Fruit fly (Drosophila melanogaster) whole organism, embryonic: ENCODE results near the gene Gcna.

Experiments used
- Antp ChIP-seq: fragments of 200-800 bp; sonication (Bioruptor generic); optimal IDR thresholded peaks from 3 replicates; lab custom pipeline; 2016; ENCODE audit warnings: missing biosample characterization, missing genetic modification characterization
- BEAF-32 ChIP-seq: fragments of 200-800 bp; sonication (Bioruptor generic); optimal IDR thresholded peaks from 3 replicates; lab custom pipeline; 2017; ENCODE audit warnings: missing biosample characterization, missing genetic modification characterization, mild to moderate bottlenecking, moderate library complexity, missing genetic modification reagents
- Bgb ChIP-seq: fragments of 200-800 bp; sonication (Bioruptor generic); IDR thresholded peaks from 2 replicates; pipeline ENCODE4 v1.3.6; 2022; ENCODE audit warnings: missing biosample characterization, missing genetic modification characterization; ENCODE audit not compliant: partially characterized antibody
- CG11504 ChIP-seq: fragments of 200-800 bp; sonication (Bioruptor generic); optimal IDR thresholded peaks from 3 replicates; lab custom pipeline; 2019; ENCODE audit warnings: missing biosample characterization, mild to moderate bottlenecking, missing genetic modification characterization, moderate library complexity
- CG13424 ChIP-seq: fragments of 200-800 bp; sonication (Bioruptor generic); optimal IDR thresholded peaks from 2 replicates; lab custom pipeline; 2019; ENCODE audit warnings: missing biosample characterization, mild to moderate bottlenecking, missing genetic modification characterization, moderate library complexity
- CG14441 ChIP-seq: fragments of 200-800 bp; sonication (Bioruptor generic); IDR thresholded peaks from 2 replicates; pipeline ENCODE4 v1.3.6; 2022; ENCODE audit warnings: missing biosample characterization, missing genetic modification characterization
- CG1529 ChIP-seq: fragments of 200-800 bp; sonication (Bioruptor generic); optimal IDR thresholded peaks from 3 replicates; lab custom pipeline; 2018; ENCODE audit warnings: missing biosample characterization, missing genetic modification characterization
- CG1602 ChIP-seq: fragments of 200-800 bp; sonication (Bioruptor generic); optimal IDR thresholded peaks from 3 replicates; lab custom pipeline; 2016; ENCODE audit warnings: missing biosample characterization, missing genetic modification characterization
- CG2116 ChIP-seq: fragments of 200-800 bp; sonication (Bioruptor generic); optimal IDR thresholded peaks from 3 replicates; lab custom pipeline; 2018; ENCODE audit warnings: missing biosample characterization, mild to moderate bottlenecking, missing genetic modification characterization
- CG34224 ChIP-seq: fragments of 200-800 bp; sonication (Bioruptor generic); IDR thresholded peaks from 3 replicates; pipeline ENCODE4 v1.3.6; 2022; ENCODE audit warnings: missing biosample characterization, missing genetic modification characterization; ENCODE audit not compliant: partially characterized antibody
- CG4617 ChIP-seq: fragments of 200-800 bp; sonication (Bioruptor generic); optimal IDR thresholded peaks from 3 replicates; lab custom pipeline; 2016; ENCODE audit warnings: missing biosample characterization, missing genetic modification characterization, borderline replicate concordance
- CG6175 ChIP-seq: fragments of 200-800 bp; sonication (Bioruptor generic); IDR thresholded peaks from 3 replicates; pipeline ENCODE4 v1.3.6; 2022; ENCODE audit warnings: missing biosample characterization, missing genetic modification characterization
- CG6254 ChIP-seq: fragments of 200-800 bp; sonication (Bioruptor generic); optimal IDR thresholded peaks from 3 replicates; lab custom pipeline; 2017; ENCODE audit warnings: mild to moderate bottlenecking, missing biosample characterization, missing genetic modification reagents, missing genetic modification characterization
- CG7963 ChIP-seq: fragments of 200-800 bp; sonication (Bioruptor generic); IDR thresholded peaks from 3 replicates; pipeline ENCODE4 v1.3.6; 2022; ENCODE audit warnings: missing biosample characterization, missing genetic modification characterization; ENCODE audit not compliant: partially characterized antibody
- CG8924 ChIP-seq: fragments of 200-800 bp; optimal IDR thresholded peaks from 3 replicates; lab custom pipeline; 2019; ENCODE audit warnings: missing biosample characterization, mild to moderate bottlenecking, missing genetic modification characterization, moderate library complexity
- CHES-1-like ChIP-seq: fragments of 200-800 bp; sonication (Bioruptor generic); optimal IDR thresholded peaks from 2 replicates; lab custom pipeline; 2016; ENCODE audit warnings: missing biosample characterization, missing genetic modification characterization
- D ChIP-seq, 2 experiments: fragments of 200-800 bp in 1 of 2; fragments of >200 bp in 1 of 2; sonication (Bioruptor generic) in 1 of 2; optimal IDR thresholded peaks; 2 replicates in 1 of 2; 3 replicates in 1 of 2; lab custom pipeline; 2017; ENCODE audit warnings: mild to moderate bottlenecking in 1 of 2, missing biosample characterization in 1 of 2, missing genetic modification characterization in 1 of 2, missing genetic modification reagents in 1 of 2
- Dref ChIP-seq: fragments of 200-800 bp; sonication (Bioruptor generic); IDR thresholded peaks from 2 replicates; pipeline ENCODE4 v1.3.6; 2022; ENCODE audit warnings: missing biosample characterization, missing genetic modification characterization
- Drgx ChIP-seq: fragments of 200-800 bp; sonication (Bioruptor generic); IDR thresholded peaks from 2 replicates; pipeline ENCODE4 v1.3.6; 2022; ENCODE audit warnings: missing biosample characterization, missing genetic modification characterization
- Fer1 ChIP-seq: fragments of 200-800 bp; sonication (Bioruptor generic); optimal IDR thresholded peaks from 2 replicates; lab custom pipeline; 2017; ENCODE audit warnings: missing biosample characterization, mild to moderate bottlenecking, missing genetic modification characterization
- HmgZ ChIP-seq: fragments of 200-800 bp; sonication (Bioruptor generic); optimal IDR thresholded peaks from 2 replicates; lab custom pipeline; 2018; ENCODE audit warnings: missing biosample characterization, mild to moderate bottlenecking, missing genetic modification characterization
- Hmr ChIP-seq: fragments of 200-800 bp; sonication (Bioruptor generic); optimal IDR thresholded peaks from 3 replicates; lab custom pipeline; 2017; ENCODE audit warnings: mild to moderate bottlenecking, missing biosample characterization, missing genetic modification reagents, missing genetic modification characterization
- MBD-R2 ChIP-seq: fragments of 200-800 bp; sonication (Bioruptor generic); IDR thresholded peaks from 2 replicates; pipeline ENCODE4 v1.3.6; 2022; ENCODE audit warnings: missing biosample characterization, missing genetic modification characterization
- Max ChIP-seq: fragments of 200-800 bp; sonication (Bioruptor generic); optimal IDR thresholded peaks from 2 replicates; lab custom pipeline; 2016; ENCODE audit warnings: missing biosample characterization, mild to moderate bottlenecking, missing genetic modification characterization
- Med ChIP-seq: fragments of 200-800 bp; sonication (Bioruptor generic); peaks from one replicate; lab custom pipeline; 2016; ENCODE audit warnings: missing biosample characterization, missing genetic modification characterization, mild to moderate bottlenecking, inconsistent platforms, moderate library complexity
- Opbp ChIP-seq: fragments of 200-800 bp; sonication (Bioruptor generic); IDR thresholded peaks from 3 replicates; pipeline ENCODE4 v1.3.6; 2022; ENCODE audit warnings: missing biosample characterization, missing genetic modification characterization; ENCODE audit not compliant: partially characterized antibody
- Pdp1 ChIP-seq, 2 experiments: fragments of 200-800 bp; sonication (Bioruptor generic); optimal IDR thresholded peaks; 3 replicates each; lab custom pipeline; 2016; ENCODE audit warnings: missing biosample characterization in 2 of 2, missing genetic modification characterization in 2 of 2, mild to moderate bottlenecking in 1 of 2, moderate library complexity in 1 of 2
- Scr ChIP-seq: fragments of 200-800 bp; sonication (Bioruptor generic); IDR thresholded peaks from 2 replicates; pipeline ENCODE4 v1.3.6; 2022; ENCODE audit warnings: missing biosample characterization, missing genetic modification characterization; ENCODE audit not compliant: partially characterized antibody
- abd-A ChIP-seq: fragments of 200-800 bp; sonication (Bioruptor generic); optimal IDR thresholded peaks from 3 replicates; lab custom pipeline; 2019; ENCODE audit warnings: missing biosample characterization, mild to moderate bottlenecking, missing genetic modification characterization, moderate library complexity
- ac ChIP-seq: fragments of 200-800 bp; sonication (Bioruptor generic); optimal IDR thresholded peaks from 3 replicates; lab custom pipeline; 2017; ENCODE audit warnings: missing biosample characterization, mild to moderate bottlenecking, missing genetic modification characterization
- amos ChIP-seq: fragments of 200-800 bp; sonication (Bioruptor generic); IDR thresholded peaks from 2 replicates; pipeline ENCODE4 v1.3.6; 2022; ENCODE audit warnings: missing biosample characterization, missing genetic modification characterization; ENCODE audit not compliant: partially characterized antibody
- chinmo ChIP-seq: fragments of 200-800 bp; sonication (Bioruptor generic); IDR thresholded peaks from 4 replicates; pipeline ENCODE4 v1.3.6; 2022; ENCODE audit warnings: missing biosample characterization, missing genetic modification characterization; ENCODE audit not compliant: partially characterized antibody
- dm ChIP-seq: fragments of 200-800 bp; sonication (Bioruptor generic); optimal IDR thresholded peaks from 3 replicates; lab custom pipeline; 2016; ENCODE audit warnings: missing biosample characterization, missing genetic modification characterization
- eyg ChIP-seq: fragments of 200-800 bp; sonication (Bioruptor generic); optimal IDR thresholded peaks from 3 replicates; lab custom pipeline; 2016; ENCODE audit warnings: missing biosample characterization, missing genetic modification characterization
- gfzf ChIP-seq: fragments of 200-800 bp; sonication (Bioruptor generic); optimal IDR thresholded peaks from 2 replicates; lab custom pipeline; 2016; ENCODE audit warnings: missing biosample characterization, mild to moderate bottlenecking, missing genetic modification characterization, moderate library complexity
- gsb-n ChIP-seq: fragments of 200-800 bp; sonication (Bioruptor generic); optimal IDR thresholded peaks from 3 replicates; lab custom pipeline; 2018; ENCODE audit warnings: missing biosample characterization, mild to moderate bottlenecking, missing genetic modification characterization
- hb ChIP-seq: fragments of 200-800 bp; sonication (Bioruptor generic); IDR thresholded peaks from 3 replicates; pipeline ENCODE4 v1.3.6; 2022; ENCODE audit warnings: missing biosample characterization, missing genetic modification characterization; ENCODE audit not compliant: partially characterized antibody
- hbn ChIP-seq: fragments of 200-800 bp; sonication (Bioruptor generic); IDR thresholded peaks from 2 replicates; pipeline ENCODE4 v1.3.6; 2022; ENCODE audit warnings: missing biosample characterization, missing genetic modification characterization; ENCODE audit not compliant: partially characterized antibody
- hkb ChIP-seq, 2 experiments: fragments of 200-800 bp in 1 of 2; fragments of >200 bp in 1 of 2; sonication (Bioruptor generic) in 1 of 2; IDR thresholded peaks in 1 of 2; optimal IDR thresholded peaks in 1 of 2; 2 replicates each; pipeline versions ENCODE4 v1.3.6 to Lab custom; 2017 to 2022; ENCODE audit warnings: missing biosample characterization in 1 of 2, missing genetic modification characterization in 1 of 2
- inv ChIP-seq: fragments of 200-800 bp; sonication (Bioruptor generic); IDR thresholded peaks from 2 replicates; pipeline ENCODE4 v1.3.6; 2022; ENCODE audit warnings: missing biosample characterization, missing genetic modification characterization; ENCODE audit not compliant: partially characterized antibody
- lbe ChIP-seq: fragments of 200-800 bp; sonication (Bioruptor generic); optimal IDR thresholded peaks from 2 replicates; lab custom pipeline; 2016; ENCODE audit warnings: missing biosample characterization, mild to moderate bottlenecking, missing genetic modification characterization
- slp2 ChIP-seq: fragments of 200-800 bp; sonication (Bioruptor generic); optimal IDR thresholded peaks from 2 replicates; lab custom pipeline; 2016; ENCODE audit warnings: missing biosample characterization, missing genetic modification characterization
- stc ChIP-seq: fragments of 200-800 bp; sonication (Bioruptor generic); IDR thresholded peaks from 2 replicates; pipeline ENCODE4 v1.3.6; 2022; ENCODE audit warnings: missing biosample characterization, missing genetic modification characterization
- trem ChIP-seq: fragments of 200-800 bp; optimal IDR thresholded peaks from 3 replicates; lab custom pipeline; 2019; ENCODE audit warnings: missing biosample characterization, mild to moderate bottlenecking, missing genetic modification characterization, moderate library complexity
- unc-4 ChIP-seq: fragments of 200-800 bp; sonication (Bioruptor generic); IDR thresholded peaks from 2 replicates; pipeline ENCODE4 v1.3.6; 2022; ENCODE audit warnings: missing biosample characterization, missing genetic modification characterization; ENCODE audit not compliant: partially characterized antibody
- vfl ChIP-seq: fragments of 200-800 bp; sonication (Bioruptor generic); optimal IDR thresholded peaks from 2 replicates; lab custom pipeline; 2016; ENCODE audit warnings: missing biosample characterization, missing genetic modification characterization

Gcna gene

DNA sequence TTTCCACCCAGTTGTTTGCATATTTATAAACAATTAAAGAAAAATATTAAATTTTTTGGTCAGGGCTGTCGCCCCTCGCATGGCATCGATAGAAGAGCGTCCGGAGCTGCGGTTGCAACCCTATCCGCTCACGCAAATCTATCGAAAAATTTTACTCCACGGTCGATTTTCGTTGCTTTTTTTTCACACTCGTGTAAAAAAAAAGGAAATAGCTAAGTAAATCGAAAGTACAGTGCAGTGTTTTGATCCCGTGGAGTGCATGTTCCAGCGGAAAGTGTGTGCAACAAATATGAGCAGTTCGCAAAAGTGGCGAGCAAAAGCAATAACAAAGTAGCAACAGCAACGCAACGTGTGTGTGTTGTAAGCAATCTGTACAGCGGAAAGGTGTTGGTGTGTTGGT lies 43.1 kb upstream of the Gcna start, which contains the start of the genes Edem1 and Rbcn-3B (continued):
- TF ChIP-seq Dref (peak; percentile 64), unc-4 (GFP tag; lab: Robert Waterston, UW) (0 out of 2 replicates have a peak, but pooled peaks have one; percentile 32), CG1602 (GFP tag; lab: Kevin White, UChicago) (no peak), Med (GFP tag; lab: Kevin White, UChicago) (peak; percentile 61), CG4617 (peak; percentile 33), amos (GFP tag; lab: Robert Waterston, UW) (peak; percentile 68), Max (GFP tag; lab: Kevin White, UChicago) (peak; percentile 15), hb (GFP tag; lab: Robert Waterston, UW) (peak; percentile 57; the same call in 1 of the 3 replicates), CG2116 (peak; percentile 61), CG6175 (GFP tag; lab: Robert Waterston, UW) (no peak), Drgx (peak; percentile 14; the same call in 1 of the 2 replicates), trem (peak; percentile 20), CG1529 (GFP tag; lab: Kevin White, UChicago) (no peak), hbn (GFP tag; lab: Robert Waterston, UW) (peak; percentile 43), Fer1 (GFP tag; lab: Kevin White, UChicago) (peak; percentile 34), HmgZ (tag; lab: Kevin White, UChicago) (peak; percentile 12), lbe (GFP tag; lab: Kevin White, UChicago) (peak; percentile 12), CG34224 (GFP tag; lab: Robert Waterston, UW) (peak; percentile 34; the same call in 2 of the 3 replicates), MBD-R2 (GFP tag; lab: Robert Waterston, UW) (peak; percentile 46), BEAF-32 (peak; percentile 68), Pdp1 (GFP tag; optimal IDR thresholded peaks at IDR 0.05; lab: Kevin White, UChicago) (peak in 1 of 2 experiments; percentile 33), gfzf (GFP tag; lab: Kevin White, UChicago) (no peak), Opbp (GFP tag; lab: Robert Waterston, UW) (peak; percentile 36; the same call in 1 of the 3 replicates), CG8924 (peak; percentile 9), dm (GFP tag; lab: Kevin White, UChicago) (peak; percentile 36), CG14441 (no peak), CG7963 (GFP tag; lab: Robert Waterston, UW) (0 out of 3 replicates have a peak, but pooled peaks have one; percentile 39), Bgb (GFP tag; lab: Robert Waterston, UW) (peak; percentile 38), CG13424 (no peak), Scr (GFP tag; lab: Robert Waterston, UW) (peak; percentile 53), stc (GFP tag; lab: Robert Waterston, UW) (no peak), inv (GFP tag; lab: Robert Waterston, UW) (peak; percentile 52; the same call in 1 of the 2 replicates)
- TF ChIP-seq, all 482 proteins: peak for 49

DNA sequence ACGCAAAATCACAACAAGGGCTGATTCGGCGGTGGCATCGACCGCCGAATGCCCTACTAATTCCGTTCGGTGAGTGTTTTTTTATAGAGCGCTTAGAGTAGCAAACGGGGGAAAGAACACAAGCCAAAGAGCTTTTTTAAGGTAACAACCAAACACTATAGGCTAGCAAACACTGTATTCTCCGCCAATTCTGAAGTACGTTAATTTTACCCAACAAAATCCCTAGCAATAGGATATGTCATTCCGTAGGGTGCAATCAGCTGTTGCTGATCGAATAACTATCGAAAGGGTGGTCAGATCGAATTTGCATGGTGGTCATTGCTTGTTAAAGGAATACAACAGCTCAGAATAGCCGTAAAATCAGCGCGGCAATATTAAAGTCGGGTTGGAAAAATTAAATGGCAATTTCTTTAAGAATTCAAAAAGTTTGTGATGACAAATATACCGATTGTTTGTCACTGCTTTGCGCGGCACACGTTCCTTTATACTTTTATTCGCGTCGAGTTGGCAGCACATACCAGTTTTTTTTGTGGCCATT lies 42.2 kb upstream of the Gcna start, which contains the start of gene mip130:
mip130 (plus strand) TSS at position 513 of the 538 bp plus-strand sequence.
- TF ChIP-seq Antp (peak; percentile 47), CG14441 (peak; percentile 49; the same call in 1 of the 2 replicates), gsb-n (peak; percentile 25), CHES-1-like (GFP tag; lab: Kevin White, UChicago) (no peak), D (optimal IDR thresholded peaks at IDR 0.05; lab: Kevin White, UChicago) (no peak), D (GFP tag; optimal IDR thresholded peaks at IDR 0.05; lab: Kevin White, UChicago) (no peak), abd-A (no peak), slp2 (peak; percentile 22), vfl (GFP tag; lab: Kevin White, UChicago) (no peak), CG11504 (tag; lab: Kevin White, UChicago) (no peak), hkb (optimal IDR thresholded peaks at IDR 0.05; lab: Kevin White, UChicago) (peak; percentile 56), hkb (GFP tag; IDR thresholded peaks at IDR 0.05; lab: Robert Waterston, UW) (peak; percentile 63; the same call in 1 of the 2 replicates), CG6254 (GFP tag; lab: Kevin White, UChicago) (no peak), ac (GFP tag; lab: Kevin White, UChicago) (no peak), chinmo (GFP tag; lab: Robert Waterston, UW) (0 out of 4 replicates have a peak, but pooled peaks have one; percentile 32), eyg (GFP tag; lab: Kevin White, UChicago) (no peak), CG4617 (peak; percentile 46), Hmr (GFP tag; lab: Kevin White, UChicago) (peak; percentile 63)
